Fruit fly (Drosophila melanogaster) whole organism, embryonic: Measurements from ENCODE around the gene Hez.

Experiments used
- Ada2b ChIP-seq: fragments of 200-800 bp; sonication (Bioruptor generic); IDR thresholded peaks from 2 replicates; pipeline ENCODE4 v1.3.6; 2022; ENCODE audit warnings: missing biosample characterization, missing genetic modification characterization
- Asciz ChIP-seq: fragments of 200-800 bp; sonication (Bioruptor generic); optimal IDR thresholded peaks from 2 replicates; lab custom pipeline; 2017; ENCODE audit warnings: missing biosample characterization, mild to moderate bottlenecking, missing genetic modification characterization, missing genetic modification reagents
- Atf-2 ChIP-seq: fragments of 200-800 bp; sonication (Bioruptor generic); optimal IDR thresholded peaks from 2 replicates; lab custom pipeline; 2016; ENCODE audit warnings: missing biosample characterization, missing genetic modification characterization
- Atf6 ChIP-seq: fragments of 200-800 bp; sonication (Bioruptor generic); IDR thresholded peaks from 2 replicates; pipeline ENCODE4 v1.3.6; 2022; ENCODE audit warnings: missing biosample characterization, missing genetic modification characterization
- Bteb2 ChIP-seq: fragments of 200-800 bp; sonication (Bioruptor generic); optimal IDR thresholded peaks from 2 replicates; lab custom pipeline; 2016; ENCODE audit warnings: missing biosample characterization, missing genetic modification characterization
- C15 ChIP-seq: fragments of 200-800 bp; sonication (Bioruptor generic); IDR thresholded peaks from 3 replicates; pipeline ENCODE4 v1.3.6; 2022; ENCODE audit warnings: missing biosample characterization, missing genetic modification characterization
- CG12071 ChIP-seq: fragments of 200-800 bp; sonication (Bioruptor generic); optimal IDR thresholded peaks from 3 replicates; lab custom pipeline; 2018; ENCODE audit warnings: missing biosample characterization, mild to moderate bottlenecking, missing genetic modification characterization
- CG12299 ChIP-seq: fragments of 200-800 bp; sonication (Bioruptor generic); optimal IDR thresholded peaks from 2 replicates; lab custom pipeline; 2018; ENCODE audit warnings: missing biosample characterization, mild to moderate bottlenecking, missing genetic modification characterization
- CG12942 ChIP-seq: fragments of 200-800 bp; sonication (Bioruptor generic); optimal IDR thresholded peaks from 3 replicates; lab custom pipeline; 2016; ENCODE audit warnings: missing biosample characterization, missing genetic modification characterization
- CG13624 ChIP-seq: fragments of 200-800 bp; sonication (Bioruptor generic); optimal IDR thresholded peaks from 2 replicates; lab custom pipeline; 2016; ENCODE audit warnings: missing biosample characterization, missing genetic modification characterization
- CG17385 ChIP-seq: fragments of 200-800 bp; sonication (Bioruptor generic); optimal IDR thresholded peaks from 3 replicates; lab custom pipeline; 2018; ENCODE audit warnings: missing biosample characterization, mild to moderate bottlenecking, missing genetic modification characterization
- CG17829 ChIP-seq: fragments of 200-800 bp; optimal IDR thresholded peaks from 2 replicates; lab custom pipeline; 2019; ENCODE audit warnings: missing biosample characterization, mild to moderate bottlenecking, missing genetic modification characterization, moderate library complexity
- CG18476 ChIP-seq: fragments of 200-800 bp; sonication (Bioruptor generic); optimal IDR thresholded peaks from 2 replicates; lab custom pipeline; 2016; ENCODE audit warnings: missing biosample characterization, mild to moderate bottlenecking, missing genetic modification characterization
- CG2116 ChIP-seq: fragments of 200-800 bp; sonication (Bioruptor generic); optimal IDR thresholded peaks from 3 replicates; lab custom pipeline; 2018; ENCODE audit warnings: missing biosample characterization, mild to moderate bottlenecking, missing genetic modification characterization
- CG2120 ChIP-seq: fragments of 200-800 bp; sonication (Bioruptor generic); optimal IDR thresholded peaks from 3 replicates; lab custom pipeline; 2016; ENCODE audit warnings: missing biosample characterization, missing genetic modification characterization
- CG2889 ChIP-seq: fragments of 200-800 bp; sonication (Bioruptor generic); IDR thresholded peaks from 3 replicates; pipeline ENCODE4 v1.3.6; 2022; ENCODE audit warnings: missing biosample characterization, missing genetic modification characterization
- CG30431 ChIP-seq: fragments of 200-800 bp; sonication (Bioruptor generic); optimal IDR thresholded peaks from 2 replicates; lab custom pipeline; 2017; ENCODE audit warnings: missing biosample characterization, missing genetic modification characterization
- CG31224 ChIP-seq: fragments of 200-800 bp; sonication (Bioruptor generic); IDR thresholded peaks from 2 replicates; pipeline ENCODE4 v1.3.6; 2022; ENCODE audit warnings: missing biosample characterization, missing genetic modification characterization
- CG43689 ChIP-seq: fragments of 200-800 bp; sonication (Bioruptor generic); IDR thresholded peaks from 2 replicates; pipeline ENCODE4 v1.3.6; 2022; ENCODE audit warnings: missing biosample characterization, missing genetic modification characterization
- CG5953 ChIP-seq: fragments of 200-800 bp; sonication (Bioruptor generic); IDR thresholded peaks from 2 replicates; pipeline ENCODE4 v1.3.6; 2022; ENCODE audit warnings: missing biosample characterization, missing genetic modification characterization
- CG8281 ChIP-seq: fragments of 200-800 bp; sonication (Bioruptor generic); optimal IDR thresholded peaks from 2 replicates; lab custom pipeline; 2018; ENCODE audit warnings: missing biosample characterization, mild to moderate bottlenecking, missing genetic modification characterization, moderate library complexity
- CG9609 ChIP-seq: fragments of 200-800 bp; sonication (Bioruptor generic); optimal IDR thresholded peaks from 3 replicates; lab custom pipeline; 2016; ENCODE audit warnings: missing biosample characterization, missing genetic modification characterization
- Dad ChIP-seq: fragments of 200-800 bp; sonication (Bioruptor generic); optimal IDR thresholded peaks from 3 replicates; lab custom pipeline; 2016; ENCODE audit warnings: missing biosample characterization, missing genetic modification characterization
- Deaf1 ChIP-seq: fragments of 200-800 bp; optimal IDR thresholded peaks from 3 replicates; lab custom pipeline; 2019; ENCODE audit warnings: missing biosample characterization, mild to moderate bottlenecking, missing genetic modification characterization, moderate library complexity
- HHEX ChIP-seq: fragments of 200-800 bp; sonication (Bioruptor generic); optimal IDR thresholded peaks from 3 replicates; lab custom pipeline; 2017; ENCODE audit warnings: missing biosample characterization, mild to moderate bottlenecking, missing genetic modification characterization, missing genetic modification reagents
- Hr3 ChIP-seq: fragments of 200-800 bp; sonication (Bioruptor generic); optimal IDR thresholded peaks from 3 replicates; lab custom pipeline; 2016; ENCODE audit warnings: missing biosample characterization, missing genetic modification characterization
- Hr78 ChIP-seq, 2 experiments: fragments of 200-800 bp in 1 of 2; fragments of >200 bp in 1 of 2; sonication (Bioruptor generic) in 1 of 2; optimal IDR thresholded peaks; 2 replicates each; lab custom pipeline; 2017 to 2019; ENCODE audit warnings: missing biosample characterization in 2 of 2, missing genetic modification characterization in 2 of 2, mild to moderate bottlenecking in 1 of 2, moderate library complexity in 1 of 2
- Mad ChIP-seq: fragments of 200-800 bp; sonication (Bioruptor generic); optimal IDR thresholded peaks from 2 replicates; lab custom pipeline; 2016; ENCODE audit warnings: missing biosample characterization, missing genetic modification characterization
- Mes4 ChIP-seq: fragments of 200-800 bp; sonication (Bioruptor generic); optimal IDR thresholded peaks from 2 replicates; lab custom pipeline; 2016; ENCODE audit warnings: missing biosample characterization, missing genetic modification characterization
- Neu2 ChIP-seq: fragments of 200-800 bp; sonication (Bioruptor generic); optimal IDR thresholded peaks from 3 replicates; lab custom pipeline; 2016; ENCODE audit warnings: missing biosample characterization, missing genetic modification characterization, borderline replicate concordance
- Nf-YC ChIP-seq: fragments of 200-800 bp; optimal IDR thresholded peaks from 3 replicates; lab custom pipeline; 2019; ENCODE audit warnings: missing biosample characterization, mild to moderate bottlenecking, missing genetic modification characterization, moderate library complexity
- Six4 ChIP-seq: fragments of 200-800 bp; sonication (Bioruptor generic); optimal IDR thresholded peaks from 2 replicates; lab custom pipeline; 2016; ENCODE audit warnings: missing biosample characterization, missing genetic modification characterization
- TFAM ChIP-seq: fragments of 200-800 bp; sonication (Bioruptor generic); optimal IDR thresholded peaks from 2 replicates; lab custom pipeline; 2017; ENCODE audit warnings: missing biosample characterization, missing genetic modification characterization, inconsistent platforms
- Tbp ChIP-seq: fragments of >200 bp; optimal IDR thresholded peaks from 2 replicates; lab custom pipeline; 2018; ENCODE audit warnings: missing biosample characterization, missing genetic modification characterization
- Usf ChIP-seq: fragments of 200-800 bp; sonication (Bioruptor generic); optimal IDR thresholded peaks from 2 replicates; lab custom pipeline; 2017; ENCODE audit warnings: missing genotype, missing biosample characterization, missing genetic modification characterization
- cg ChIP-seq: fragments of 200-800 bp; sonication (Bioruptor generic); optimal IDR thresholded peaks from 3 replicates; lab custom pipeline; 2019; ENCODE audit warnings: missing biosample characterization, mild to moderate bottlenecking, missing genetic modification characterization, moderate library complexity
- en ChIP-seq: fragments of 200-800 bp; sonication (Bioruptor generic); optimal IDR thresholded peaks from 2 replicates; lab custom pipeline; 2016; ENCODE audit warnings: missing biosample characterization, missing genetic modification characterization
- esg ChIP-seq: fragments of 200-800 bp; sonication (Bioruptor generic); conservative IDR thresholded peaks from 2 replicates; pipeline ENCODE4 v1.3.6; 2022; ENCODE audit warnings: missing biosample characterization, missing genetic modification characterization
- fd3F ChIP-seq: fragments of 200-800 bp; sonication (Bioruptor generic); optimal IDR thresholded peaks from 2 replicates; lab custom pipeline; 2018; ENCODE audit warnings: missing biosample characterization, mild to moderate bottlenecking, missing genetic modification characterization, moderate library complexity
- gsb-n ChIP-seq: fragments of 200-800 bp; sonication (Bioruptor generic); optimal IDR thresholded peaks from 3 replicates; lab custom pipeline; 2018; ENCODE audit warnings: missing biosample characterization, mild to moderate bottlenecking, missing genetic modification characterization
- ind ChIP-seq: fragments of 200-800 bp; sonication (Bioruptor generic); optimal IDR thresholded peaks from 3 replicates; lab custom pipeline; 2016; ENCODE audit warnings: missing biosample characterization, missing genetic modification characterization
- lab ChIP-seq: fragments of 200-800 bp; sonication (Bioruptor generic); optimal IDR thresholded peaks from 3 replicates; lab custom pipeline; 2017; ENCODE audit warnings: missing biosample characterization, missing genetic modification characterization, mild to moderate bottlenecking, moderate library complexity, missing genetic modification reagents
- p53 ChIP-seq: fragments of 200-800 bp; sonication (Bioruptor generic); optimal IDR thresholded peaks from 2 replicates; lab custom pipeline; 2016; ENCODE audit warnings: missing biosample characterization, missing genetic modification characterization
- schlank ChIP-seq: fragments of 200-800 bp; sonication (Bioruptor generic); optimal IDR thresholded peaks from 2 replicates; lab custom pipeline; 2018; ENCODE audit warnings: missing biosample characterization, mild to moderate bottlenecking, missing genetic modification characterization
- sens ChIP-seq: fragments of 200-800 bp; sonication (Bioruptor generic); peaks from one replicate; lab custom pipeline; 2016; ENCODE audit warnings: missing biosample characterization, missing genetic modification characterization
- sug ChIP-seq: fragments of 200-800 bp; optimal IDR thresholded peaks from 2 replicates; lab custom pipeline; 2019; ENCODE audit warnings: missing biosample characterization, mild to moderate bottlenecking, missing genetic modification characterization, moderate library complexity
- ttk ChIP-seq: fragments of 200-800 bp; sonication (Bioruptor generic); IDR thresholded peaks from 2 replicates; pipeline ENCODE4 v2.1.2; 2022; ENCODE audit warnings: missing biosample characterization, missing genetic modification characterization
- vvl ChIP-seq: fragments of 200-800 bp; sonication (Bioruptor generic); IDR thresholded peaks from 2 replicates; pipeline ENCODE4 v1.3.6; 2022; ENCODE audit warnings: missing biosample characterization, missing genetic modification characterization
- z ChIP-seq: fragments of 200-800 bp; sonication (Bioruptor generic); IDR thresholded peaks from 3 replicates; pipeline ENCODE4 v1.3.6; 2022; ENCODE audit warnings: missing biosample characterization, missing genetic modification characterization
- zen2 ChIP-seq: fragments of 200-800 bp; sonication (Bioruptor generic); IDR thresholded peaks from 3 replicates; pipeline ENCODE4 v1.3.6; 2022; ENCODE audit warnings: missing biosample characterization, missing genetic modification characterization; ENCODE audit not compliant: partially characterized antibody

Gene Hez

DNA sequence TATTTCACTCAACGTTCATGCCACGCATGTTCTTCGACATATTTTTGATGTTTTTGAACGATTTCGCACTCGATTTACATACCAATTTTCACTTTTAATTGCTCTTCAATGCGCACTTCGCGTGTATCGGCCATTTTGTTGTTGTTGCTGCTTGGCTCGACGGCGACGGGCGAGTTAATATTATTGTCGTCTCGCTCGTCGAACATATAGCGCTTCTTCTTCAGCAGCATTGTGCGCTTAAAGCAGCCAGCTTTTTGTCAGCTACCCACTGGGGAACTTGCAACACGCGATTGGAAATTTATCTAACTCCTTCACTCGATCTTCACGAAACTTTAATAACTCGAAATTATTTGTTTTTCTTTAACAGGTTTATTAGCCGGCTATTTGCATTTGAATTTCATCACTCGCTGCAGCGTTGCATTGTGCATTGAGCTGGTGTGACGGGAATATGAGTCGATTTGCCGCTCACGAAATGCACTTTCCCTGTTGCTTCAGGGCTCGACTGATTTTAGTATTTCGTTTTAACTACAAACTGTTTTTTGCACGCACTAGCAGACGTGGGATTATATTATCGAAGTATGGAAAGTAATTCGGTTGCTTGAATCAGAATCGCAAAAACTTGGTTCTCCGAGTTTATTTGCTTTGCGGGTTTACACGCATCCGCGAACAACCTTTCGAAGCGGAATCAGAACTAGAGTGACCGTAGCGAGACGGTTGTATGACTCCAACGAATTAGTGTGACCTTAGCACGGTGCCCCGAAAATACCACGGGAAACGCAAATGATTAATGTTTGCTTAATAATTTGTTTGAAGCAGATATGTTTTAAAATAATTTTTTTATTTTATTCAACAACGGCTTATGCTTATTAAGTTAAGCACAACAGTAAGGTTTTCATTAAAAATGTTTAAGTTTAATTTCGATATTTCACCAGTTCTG, 39.7 kb downstream of the Hez start, which contains the start of gene RasGAP1 (continued):
- TF ChIP-seq CG5953 (no peak), Atf-2 (GFP tag; lab: Kevin White, UChicago) (no peak), CG12942 (no peak), C15 (GFP tag; lab: Robert Waterston, UW) (no peak), CG2116 (GFP tag; lab: Kevin White, UChicago) (peak; percentile 95), HHEX (GFP tag; lab: Kevin White, UChicago) (peak; percentile 5), CG30431 (GFP tag; lab: Kevin White, UChicago) (no peak), CG31224 (no peak), fd3F (GFP tag; lab: Kevin White, UChicago) (no peak), gsb-n (tag; lab: Kevin White, UChicago) (no peak), sug (peak; percentile 22), CG12071 (GFP tag; lab: Kevin White, UChicago) (no peak), Atf6 (GFP tag; lab: Robert Waterston, UW) (0 out of 2 replicates have a peak, but pooled peaks have one; percentile 26), zen2 (GFP tag; lab: Robert Waterston, UW) (no peak), sens (GFP tag; lab: Kevin White, UChicago) (peak; percentile 66), Nf-YC (tag; lab: Kevin White, UChicago) (peak; percentile 9), Neu2 (no peak), Hr3 (no peak), Hr78 (GFP tag; optimal IDR thresholded peaks at IDR 0.05; lab: Kevin White, UChicago) (no peak), cg (no peak), CG17829 (tag; lab: Kevin White, UChicago) (no peak), Dad (GFP tag; lab: Kevin White, UChicago) (no peak), CG8281 (tag; lab: Kevin White, UChicago) (no peak), vvl (GFP tag; lab: Robert Waterston, UW) (peak; percentile 51), CG9609 (GFP tag; lab: Kevin White, UChicago) (no peak), CG2120 (GFP tag; lab: Kevin White, UChicago) (no peak), TFAM (GFP tag; lab: Kevin White, UChicago) (no peak), Usf (no peak), schlank (tag; lab: Kevin White, UChicago) (no peak), z (GFP tag; lab: Robert Waterston, UW) (0 out of 3 replicates have a peak, but pooled peaks have one; percentile 36), Tbp (GFP tag; lab: Kevin White, UChicago) (no peak), p53 (no peak), CG2889 (GFP tag; lab: Robert Waterston, UW) (no peak), Six4 (GFP tag; lab: Kevin White, UChicago) (no peak), en (no peak), CG17385 (GFP tag; lab: Kevin White, UChicago) (peak; percentile 83), CG12299 (tag; lab: Kevin White, UChicago) (no peak), esg (GFP tag; lab: Robert Waterston, UW) (no peak), Asciz (no peak), CG43689 (GFP tag; lab: Robert Waterston, UW) (no peak), Ada2b (GFP tag; lab: Robert Waterston, UW) (no peak), lab (GFP tag; lab: Kevin White, UChicago) (peak; percentile 4), Mad (no peak), Deaf1 (tag; lab: Kevin White, UChicago) (no peak), CG13624 (GFP tag; lab: Kevin White, UChicago) (peak; percentile 47), Mes4 (GFP tag; lab: Kevin White, UChicago) (no peak), CG18476 (GFP tag; lab: Kevin White, UChicago) (no peak), Bteb2 (GFP tag; lab: Kevin White, UChicago) (no peak), ind (no peak), ttk (GFP tag; lab: Robert Waterston, UW) (no peak)
